Fruit fly (Drosophila melanogaster) whole organism, adult: ENCODE data around the gene Ets21C.

Experiments used
- CG12768 ChIP-seq: fragments of 200-800 bp; sonication (Bioruptor generic); optimal IDR thresholded peaks from 2 replicates; lab custom pipeline; 2017; ENCODE audit warnings: missing biosample characterization, missing genetic modification characterization, mild to moderate bottlenecking, moderate library complexity, missing genetic modification reagents
- CG1620 ChIP-seq: fragments of 200-800 bp; sonication (Bioruptor generic); optimal IDR thresholded peaks from 2 replicates; lab custom pipeline; 2016; ENCODE audit warnings: missing biosample characterization, missing genetic modification characterization
- CG33017 ChIP-seq: fragments of 200-800 bp; sonication (Bioruptor generic); optimal IDR thresholded peaks from 2 replicates; lab custom pipeline; 2018; ENCODE audit warnings: missing biosample characterization, mild to moderate bottlenecking, missing genetic modification characterization, moderate library complexity
- CG7101 ChIP-seq: fragments of 200-800 bp; sonication (Bioruptor generic); optimal IDR thresholded peaks from 2 replicates; lab custom pipeline; 2018; ENCODE audit warnings: missing biosample characterization, mild to moderate bottlenecking, missing genetic modification characterization, moderate library complexity
- Hr96 ChIP-seq: fragments of 200-800 bp; sonication (Bioruptor generic); optimal IDR thresholded peaks from 2 replicates; lab custom pipeline; 2016; ENCODE audit warnings: missing biosample characterization, missing genetic modification characterization
- Mnt ChIP-seq: fragments of 200-800 bp; sonication (Bioruptor generic); optimal IDR thresholded peaks from 2 replicates; lab custom pipeline; 2016; ENCODE audit warnings: missing biosample characterization, mild to moderate bottlenecking, missing genetic modification characterization
- cic ChIP-seq: fragments of 200-800 bp; sonication (Bioruptor generic); optimal IDR thresholded peaks from 2 replicates; lab custom pipeline; 2017; ENCODE audit warnings: missing biosample characterization, mild to moderate bottlenecking, missing genetic modification characterization, moderate library complexity
- cnc ChIP-seq, 2 experiments: fragments of >200 bp; optimal IDR thresholded peaks; 2 replicates each; lab custom pipeline; 2017
- kay ChIP-seq: fragments of 200-800 bp; sonication (Bioruptor generic); peaks from one replicate; lab custom pipeline; 2016; ENCODE audit warnings: missing biosample characterization, missing genetic modification characterization, borderline replicate concordance
- pad ChIP-seq: fragments of 200-800 bp; sonication (Bioruptor generic); optimal IDR thresholded peaks from 3 replicates; lab custom pipeline; 2017; ENCODE audit warnings: missing biosample characterization, missing genetic modification characterization, mild to moderate bottlenecking, moderate library complexity, missing genetic modification reagents
- tj ChIP-seq: fragments of 200-800 bp; sonication (Bioruptor generic); optimal IDR thresholded peaks from 3 replicates; lab custom pipeline; 2017; ENCODE audit warnings: missing biosample characterization, mild to moderate bottlenecking, missing genetic modification characterization, moderate library complexity
- toe ChIP-seq: fragments of 200-800 bp; sonication (Bioruptor generic); optimal IDR thresholded peaks from 2 replicates; lab custom pipeline; 2016; ENCODE audit warnings: missing biosample characterization, missing genetic modification characterization

DNA sequence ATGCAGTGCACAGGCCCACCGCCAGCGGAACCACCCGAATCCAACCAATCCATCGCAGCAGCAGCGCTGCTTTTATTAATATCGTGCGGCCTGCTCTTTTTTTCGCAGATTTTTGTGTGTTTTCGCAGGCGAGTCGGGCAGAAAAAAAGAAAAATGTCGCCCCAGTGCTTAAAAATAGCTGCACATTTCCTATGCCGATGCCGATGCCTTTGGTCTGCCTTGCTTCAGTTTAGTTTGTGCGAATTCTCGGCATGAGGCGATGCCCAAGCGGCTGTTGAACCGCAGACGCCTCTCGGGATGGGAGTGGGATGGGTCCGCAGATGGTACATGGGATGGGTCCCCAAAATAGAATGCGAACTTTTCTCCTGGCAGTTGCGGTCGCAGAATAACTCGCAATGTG is 10.6 kb upstream of the Ets21C start:
- TF ChIP-seq tj, result no peak
- no peak for TF ChIP-seq pad (GFP tag; lab: Kevin White, UChicago)
- no peak for TF ChIP-seq CG1620 (GFP tag; lab: Kevin White, UChicago)
- TF ChIP-seq cnc (optimal IDR thresholded peaks at IDR 0.05; lab: Kevin White, UChicago), result no peak
- TF ChIP-seq CG12768 (GFP tag; lab: Kevin White, UChicago), result no peak
- TF ChIP-seq toe (GFP tag; lab: Kevin White, UChicago), result no peak
- TF ChIP-seq kay (GFP tag; lab: Kevin White, UChicago), result no peak
- TF ChIP-seq CG7101 (tag; lab: Kevin White, UChicago), result no peak
- no peak for TF ChIP-seq Hr96 (GFP tag; lab: Kevin White, UChicago)
- no peak for TF ChIP-seq cic (GFP tag; lab: Kevin White, UChicago)
- no peak for TF ChIP-seq Mnt
- no peak for TF ChIP-seq CG33017 (tag; lab: Kevin White, UChicago)
